Worm (Caenorhabditis elegans) whole organism, L4 larva: ENCODE data around the gene C25H3.1.
A peak's percentile ranks its signal among the peaks of the same experiment; 100 is the strongest.

Experiments used
- D1046.2 ChIP-seq: fragments of 200-800 bp; sonication (Bioruptor generic); IDR thresholded peaks from 2 replicates; pipeline ENCODE4 v1.3.6; 2022; ENCODE audit warnings: missing genetic modification characterization, missing compliant biosample characterization
- F44E2.7 ChIP-seq: fragments of 200-800 bp; sonication (Bioruptor generic); IDR thresholded peaks from 2 replicates; pipeline ENCODE4 v2.1.2; 2022; ENCODE audit warnings: missing genetic modification characterization, missing compliant biosample characterization
- F49E8.2 ChIP-seq: sonication (generic microtip); optimal IDR thresholded peaks from 2 replicates; lab custom pipeline; 2016; ENCODE audit warnings: missing compliant biosample characterization, mild to moderate bottlenecking, missing genetic modification characterization, borderline replicate concordance
- R02D3.7 ChIP-seq: fragments of 150-350 bp; sonication (generic microtip); optimal IDR thresholded peaks from 3 replicates; lab custom pipeline; 2014; ENCODE audit warnings: missing biosample characterization, missing genetic modification characterization
- T26A8.4 ChIP-seq: fragments of 200-800 bp; sonication (Bioruptor generic); IDR thresholded peaks from 2 replicates; pipeline ENCODE4 v1.3.6; 2022; ENCODE audit warnings: missing genetic modification characterization, missing compliant biosample characterization
- Y48G9A.11 ChIP-seq: fragments of 200-800 bp; sonication (Bioruptor generic); IDR thresholded peaks from 2 replicates; pipeline ENCODE4 v1.3.6; 2022; ENCODE audit warnings: missing genetic modification reagents, missing genetic modification characterization, missing compliant biosample characterization
- Y5F2A.4 ChIP-seq: fragments of 200-800 bp; sonication (Bioruptor generic); optimal IDR thresholded peaks from 2 replicates; lab custom pipeline; 2018; ENCODE audit warnings: mild to moderate bottlenecking, missing genetic modification characterization, missing compliant biosample characterization
- Y75B8A.6 ChIP-seq: fragments of 200-800 bp; sonication (Bioruptor generic); IDR thresholded peaks from 2 replicates; pipeline ENCODE4 v1.3.6; 2022; ENCODE audit warnings: missing genetic modification reagents, missing genetic modification characterization, missing compliant biosample characterization
- aha-1 ChIP-seq: fragments of 150-350 bp; peaks from one replicate; lab custom pipeline; 2014; ENCODE audit warnings: missing biosample characterization, missing genetic modification characterization
- ama-1 ChIP-seq: fragments of 150-350 bp; optimal IDR thresholded peaks from 2 replicates; lab custom pipeline; 2014; ENCODE audit warnings: inconsistent platforms, mixed read lengths
- arid-1 ChIP-seq: fragments of 200-800 bp; sonication (Bioruptor generic); conservative IDR thresholded peaks from 2 replicates; pipeline ENCODE4 v1.3.6; 2022; ENCODE audit warnings: missing genetic modification reagents, missing genetic modification characterization, missing compliant biosample characterization
- ceh-62 ChIP-seq: sonication (generic microtip); optimal IDR thresholded peaks from 2 replicates; lab custom pipeline; 2017; ENCODE audit warnings: missing biosample characterization, missing genetic modification characterization
- ctbp-1 ChIP-seq: fragments of 200-800 bp; sonication (Bioruptor generic); IDR thresholded peaks from 2 replicates; pipeline ENCODE4 v1.3.6; 2022; ENCODE audit warnings: missing genetic modification reagents, missing genetic modification characterization, missing compliant biosample characterization
- daf-12 ChIP-seq: fragments of 150-350 bp; optimal IDR thresholded peaks from 2 replicates; lab custom pipeline; 2014; ENCODE audit warnings: missing biosample characterization, missing genetic modification reagents, missing genetic modification characterization
- daf-16 ChIP-seq, 3 experiments: sonication (generic microtip); optimal IDR thresholded peaks; 2 replicates each; lab custom pipeline; 2016 to 2017; ENCODE audit warnings: missing genetic modification characterization in 3 of 3, missing genetic modification reagents in 3 of 3, mild to moderate bottlenecking in 2 of 3, missing compliant biosample characterization in 2 of 3, missing biosample characterization in 1 of 3, moderate library complexity in 1 of 3
- dpl-1 ChIP-seq: fragments of 150-350 bp; optimal IDR thresholded peaks from 2 replicates; lab custom pipeline; 2014; ENCODE audit warnings: missing biosample characterization, missing genetic modification reagents, missing genetic modification characterization
- dve-1 ChIP-seq: sonication (generic microtip); optimal IDR thresholded peaks from 2 replicates; lab custom pipeline; 2017; ENCODE audit warnings: antibody characterized with exemption, mild to moderate bottlenecking, missing genetic modification characterization, missing compliant biosample characterization; ENCODE audit not compliant: insufficient read depth
- egl-27 ChIP-seq: sonication (generic microtip); optimal IDR thresholded peaks from 3 replicates; lab custom pipeline; 2017; ENCODE audit warnings: missing biosample characterization, missing genetic modification reagents, missing genetic modification characterization
- egl-43 ChIP-seq: fragments of 200-800 bp; sonication (Bioruptor generic); IDR thresholded peaks from 2 replicates; pipeline ENCODE4 v1.3.6; 2022; ENCODE audit warnings: missing genetic modification reagents, missing genetic modification characterization, missing compliant biosample characterization
- gei-8 ChIP-seq: fragments of 200-800 bp; sonication (Bioruptor generic); optimal IDR thresholded peaks from 2 replicates; lab custom pipeline; 2018; ENCODE audit warnings: mild to moderate bottlenecking, missing genetic modification characterization, missing compliant biosample characterization
- hlh-11 ChIP-seq: fragments of 200-800 bp; sonication (Bioruptor generic); optimal IDR thresholded peaks from 2 replicates; lab custom pipeline; 2018; ENCODE audit warnings: mild to moderate bottlenecking, missing genetic modification characterization, missing compliant biosample characterization
- hlh-30 ChIP-seq: sonication (generic microtip); optimal IDR thresholded peaks from 2 replicates; lab custom pipeline; 2017; ENCODE audit warnings: antibody characterized with exemption, mild to moderate bottlenecking, missing genetic modification characterization, missing compliant biosample characterization; ENCODE audit not compliant: insufficient read depth
- lim-7 ChIP-seq: fragments of 200-800 bp; sonication (Bioruptor generic); IDR thresholded peaks from 2 replicates; pipeline ENCODE4 v1.3.6; 2022; ENCODE audit warnings: missing genetic modification characterization, missing compliant biosample characterization
- lin-1 ChIP-seq: fragments of 200-800 bp; sonication (Bioruptor generic); IDR thresholded peaks from 2 replicates; pipeline ENCODE4 v1.3.6; 2022; ENCODE audit warnings: missing genetic modification reagents, missing genetic modification characterization, missing compliant biosample characterization
- lin-13 ChIP-seq: fragments of 150-350 bp; optimal IDR thresholded peaks from 2 replicates; lab custom pipeline; 2014; ENCODE audit warnings: missing biosample characterization, missing genetic modification reagents, missing genetic modification characterization
- lin-38 ChIP-seq: fragments of 200-800 bp; sonication (Bioruptor generic); IDR thresholded peaks from 2 replicates; pipeline ENCODE4 v1.3.6; 2022; ENCODE audit warnings: missing genetic modification reagents, missing genetic modification characterization, missing compliant biosample characterization
- lsy-2 ChIP-seq, 2 experiments: fragments of 150-350 bp in 1 of 2; sonication (generic microtip) in 1 of 2; optimal IDR thresholded peaks; 2 replicates each; lab custom pipeline; 2014 to 2017; ENCODE audit warnings: missing biosample characterization in 2 of 2, missing genetic modification characterization in 2 of 2
- madf-9 ChIP-seq: fragments of 200-800 bp; sonication (Bioruptor generic); conservative IDR thresholded peaks from 2 replicates; pipeline ENCODE4 v1.3.6; 2022; ENCODE audit warnings: missing genetic modification reagents, missing genetic modification characterization, missing compliant biosample characterization
- mdl-1 ChIP-seq, 2 experiments: fragments of 150-350 bp in 1 of 2; sonication (generic microtip) in 1 of 2; optimal IDR thresholded peaks; 2 replicates each; lab custom pipeline; 2014 to 2017; ENCODE audit warnings: missing biosample characterization in 2 of 2, missing genetic modification characterization in 2 of 2
- mep-1 ChIP-seq: fragments of 150-350 bp; sonication (generic microtip); optimal IDR thresholded peaks from 3 replicates; lab custom pipeline; 2014; ENCODE audit warnings: missing biosample characterization, missing genetic modification characterization
- mes-2 ChIP-seq: sonication (generic microtip); optimal IDR thresholded peaks from 2 replicates; lab custom pipeline; 2016; ENCODE audit warnings: missing genotype, mild to moderate bottlenecking, missing genetic modification characterization, missing compliant biosample characterization; ENCODE audit not compliant: poor library complexity, severe bottlenecking
- nhr-10 ChIP-seq: fragments of 150-350 bp; optimal IDR thresholded peaks from 2 replicates; lab custom pipeline; 2014; ENCODE audit warnings: missing biosample characterization, missing genetic modification characterization
- nhr-102 ChIP-seq: sonication (generic microtip); optimal IDR thresholded peaks from 2 replicates; lab custom pipeline; 2016; ENCODE audit warnings: mild to moderate bottlenecking, missing genetic modification characterization, moderate library complexity, missing compliant biosample characterization
- nhr-111 ChIP-seq: fragments of 200-800 bp; sonication (Bioruptor generic); optimal IDR thresholded peaks from 2 replicates; lab custom pipeline; 2018; ENCODE audit warnings: mild to moderate bottlenecking, missing genetic modification characterization, missing compliant biosample characterization
- nhr-28 ChIP-seq: fragments of 150-350 bp; optimal IDR thresholded peaks from 2 replicates; lab custom pipeline; 2014; ENCODE audit warnings: missing biosample characterization, missing genetic modification characterization
- nhr-41 ChIP-seq: fragments of 200-800 bp; sonication (Bioruptor generic); IDR thresholded peaks from 2 replicates; pipeline ENCODE4 v1.3.6; 2022; ENCODE audit warnings: missing genetic modification reagents, missing genetic modification characterization, missing compliant biosample characterization
- nhr-48 ChIP-seq: sonication (generic microtip); optimal IDR thresholded peaks from 2 replicates; lab custom pipeline; 2016; ENCODE audit warnings: mild to moderate bottlenecking, missing genetic modification characterization, missing compliant biosample characterization
- nhr-6 ChIP-seq: fragments of 150-350 bp; optimal IDR thresholded peaks from 2 replicates; lab custom pipeline; 2014; ENCODE audit warnings: missing biosample characterization, missing genetic modification characterization
- nhr-77 ChIP-seq: fragments of 150-350 bp; optimal IDR thresholded peaks from 2 replicates; lab custom pipeline; 2014; ENCODE audit warnings: missing biosample characterization, missing genetic modification characterization
- pha-4 ChIP-seq, 2 experiments: fragments of 150-350 bp in 1 of 2; fragments of 200-800 bp in 1 of 2; sonication (Bioruptor generic) in 1 of 2; IDR thresholded peaks in 1 of 2; optimal IDR thresholded peaks in 1 of 2; 2 replicates each; pipeline versions ENCODE4 v1.3.6 to Lab custom; 2014 to 2022; ENCODE audit warnings: missing genetic modification characterization in 2 of 2, missing genetic modification reagents in 2 of 2, missing biosample characterization in 1 of 2, missing compliant biosample characterization in 1 of 2
- pqm-1 ChIP-seq: sonication (generic microtip); optimal IDR thresholded peaks from 2 replicates; lab custom pipeline; 2017; ENCODE audit warnings: missing biosample characterization, missing genetic modification characterization
- set-16 ChIP-seq: fragments of 200-800 bp; sonication (Bioruptor generic); IDR thresholded peaks from 2 replicates; pipeline ENCODE4 v1.3.6; 2022; ENCODE audit warnings: missing genetic modification reagents, missing genetic modification characterization, missing compliant biosample characterization
- snpc-4 ChIP-seq: fragments of 150-350 bp; optimal IDR thresholded peaks from 2 replicates; lab custom pipeline; 2014; ENCODE audit warnings: missing biosample characterization, missing genetic modification characterization
- spr-1 ChIP-seq: sonication (generic microtip); optimal IDR thresholded peaks from 2 replicates; lab custom pipeline; 2016; ENCODE audit warnings: mild to moderate bottlenecking, missing genetic modification characterization, missing compliant biosample characterization
- tra-1 ChIP-seq: fragments of 200-800 bp; sonication (Bioruptor generic); IDR thresholded peaks from 2 replicates; pipeline ENCODE4 v1.3.6; 2022; ENCODE audit warnings: missing genetic modification reagents, missing genetic modification characterization, missing compliant biosample characterization
- unc-130 ChIP-seq: sonication (generic microtip); optimal IDR thresholded peaks from 2 replicates; lab custom pipeline; 2016; ENCODE audit warnings: missing genetic modification reagents, missing genetic modification characterization, missing compliant biosample characterization
- vab-7 ChIP-seq: fragments of 200-800 bp; sonication (Bioruptor generic); IDR thresholded peaks from 2 replicates; pipeline ENCODE4 v1.3.6; 2022; ENCODE audit warnings: missing genetic modification reagents, missing genetic modification characterization, missing compliant biosample characterization
- zfp-2 ChIP-seq: sonication (generic microtip); optimal IDR thresholded peaks from 2 replicates; lab custom pipeline; 2016; ENCODE audit warnings: mild to moderate bottlenecking, missing genetic modification characterization, missing compliant biosample characterization
- ztf-11 ChIP-seq: fragments of 150-350 bp; optimal IDR thresholded peaks from 2 replicates; lab custom pipeline; 2014; ENCODE audit warnings: missing biosample characterization, missing genetic modification characterization
- ztf-7 ChIP-seq: fragments of 150-350 bp; optimal IDR thresholded peaks from 2 replicates; lab custom pipeline; 2014; ENCODE audit warnings: missing biosample characterization, missing genetic modification characterization

Gene C25H3.1

DNA sequence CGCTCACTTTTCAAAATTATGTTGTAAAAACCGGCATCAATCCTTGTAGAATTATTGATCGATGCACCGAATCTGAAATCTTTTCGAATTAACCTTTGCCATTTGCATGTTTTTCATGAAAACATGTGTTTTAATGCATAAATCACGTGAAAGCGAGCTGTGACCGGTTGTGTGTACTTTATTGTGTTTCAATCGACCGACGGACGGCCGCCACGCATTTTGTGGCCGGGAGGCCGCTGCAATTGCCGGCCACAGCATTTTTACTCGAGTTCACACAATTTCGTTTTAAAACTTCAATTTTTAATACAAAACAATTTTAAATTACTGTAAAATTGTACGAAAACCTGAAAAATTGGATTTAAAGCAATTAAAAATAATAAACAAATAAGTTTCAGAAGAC is 9.9 kb upstream of the C25H3.1 start, which contains the start of gene C25H3.11 (continued):
- TF ChIP-seq ceh-62 (tag; lab: Kevin White, UChicago) (no peak), Y5F2A.4 (GFP tag; lab: Kevin White, UChicago) (no peak), arid-1 (GFP tag; lab: Robert Waterston, UW) (0 out of 2 replicates have a peak, but pooled peaks have one; percentile 24), lin-1 (no peak), daf-16 (GFP tag; optimal IDR thresholded peaks at IDR 0.05; lab: Kevin White, UChicago) (no peak), daf-16 (tag; optimal IDR thresholded peaks at IDR 0.05; lab: Kevin White, UChicago) (peak; percentile 66), egl-43 (GFP tag; lab: Robert Waterston, UW) (0 out of 2 replicates have a peak, but pooled peaks have one; percentile 55), spr-1 (tag; lab: Kevin White, UChicago) (peak; percentile 28), egl-27 (no peak), T26A8.4 (GFP tag; lab: Robert Waterston, UW) (0 out of 2 replicates have a peak, but pooled peaks have one; percentile 15), gei-8 (no peak), nhr-48 (no peak), aha-1 (tag; lab: Kevin White, UChicago) (no peak), nhr-10 (tag; lab: Kevin White, UChicago) (no peak), R02D3.7 (tag; lab: Kevin White, UChicago) (no peak), nhr-6 (tag; lab: Kevin White, UChicago) (no peak), hlh-11 (peak; percentile 78), hlh-30 (tag; lab: Kevin White, UChicago) (peak; percentile 86), dve-1 (tag; lab: Kevin White, UChicago) (peak; percentile 49), tra-1 (no peak), pqm-1 (tag; lab: Kevin White, UChicago) (no peak), lin-13 (GFP tag; lab: Kevin White, UChicago) (no peak), nhr-41 (GFP tag; lab: Robert Waterston, UW) (no peak; the same call in 1 of the 2 replicates), nhr-111 (no peak), pha-4 (GFP tag; IDR thresholded peaks at IDR 0.05; lab: Robert Waterston, UW) (no peak), pha-4 (tag; optimal IDR thresholded peaks at IDR 0.05; lab: Kevin White, UChicago) (no peak), nhr-28 (peak; percentile 49), ama-1 (peak; percentile 53), daf-12 (tag; lab: Kevin White, UChicago) (no peak), ztf-11 (tag; lab: Kevin White, UChicago) (no peak), dpl-1 (GFP tag; lab: Kevin White, UChicago) (no peak), mdl-1 (tag; optimal IDR thresholded peaks at IDR 0.05; lab: Kevin White, UChicago) (no peak), lim-7 (GFP tag; lab: Robert Waterston, UW) (no peak), madf-9 (GFP tag; lab: Robert Waterston, UW) (no peak), unc-130 (GFP tag; lab: Kevin White, UChicago) (no peak), zfp-2 (tag; lab: Kevin White, UChicago) (no peak), vab-7 (GFP tag; lab: Robert Waterston, UW) (peak; percentile 20; the same call in 1 of the 2 replicates), lsy-2 (tag; optimal IDR thresholded peaks at IDR 0.05; lab: Kevin White, UChicago) (no peak), F44E2.7 (GFP tag; lab: Robert Waterston, UW) (0 out of 2 replicates have a peak, but pooled peaks have one; percentile 45), ctbp-1 (no peak), nhr-77 (tag; lab: Kevin White, UChicago) (peak; percentile 37), F49E8.2 (tag; lab: Kevin White, UChicago) (no peak), ztf-7 (tag; lab: Kevin White, UChicago) (no peak), Y75B8A.6 (GFP tag; lab: Robert Waterston, UW) (0 out of 2 replicates have a peak, but pooled peaks have one; percentile 10), mes-2 (tag; lab: Kevin White, UChicago) (peak; percentile 64), nhr-102 (tag; lab: Kevin White, UChicago) (no peak), Y48G9A.11 (GFP tag; lab: Robert Waterston, UW) (no peak), D1046.2 (GFP tag; lab: Robert Waterston, UW) (no peak), set-16 (GFP tag; lab: Robert Waterston, UW) (no peak), snpc-4 (tag; lab: Kevin White, UChicago) (no peak), lin-38 (GFP tag; lab: Robert Waterston, UW) (no peak), mep-1 (tag; lab: Kevin White, UChicago) (peak; percentile 47)
